Fruit fly (Drosophila melanogaster): ENCODE results near the gene Tim9b.

The Tim9b gene

DNA sequence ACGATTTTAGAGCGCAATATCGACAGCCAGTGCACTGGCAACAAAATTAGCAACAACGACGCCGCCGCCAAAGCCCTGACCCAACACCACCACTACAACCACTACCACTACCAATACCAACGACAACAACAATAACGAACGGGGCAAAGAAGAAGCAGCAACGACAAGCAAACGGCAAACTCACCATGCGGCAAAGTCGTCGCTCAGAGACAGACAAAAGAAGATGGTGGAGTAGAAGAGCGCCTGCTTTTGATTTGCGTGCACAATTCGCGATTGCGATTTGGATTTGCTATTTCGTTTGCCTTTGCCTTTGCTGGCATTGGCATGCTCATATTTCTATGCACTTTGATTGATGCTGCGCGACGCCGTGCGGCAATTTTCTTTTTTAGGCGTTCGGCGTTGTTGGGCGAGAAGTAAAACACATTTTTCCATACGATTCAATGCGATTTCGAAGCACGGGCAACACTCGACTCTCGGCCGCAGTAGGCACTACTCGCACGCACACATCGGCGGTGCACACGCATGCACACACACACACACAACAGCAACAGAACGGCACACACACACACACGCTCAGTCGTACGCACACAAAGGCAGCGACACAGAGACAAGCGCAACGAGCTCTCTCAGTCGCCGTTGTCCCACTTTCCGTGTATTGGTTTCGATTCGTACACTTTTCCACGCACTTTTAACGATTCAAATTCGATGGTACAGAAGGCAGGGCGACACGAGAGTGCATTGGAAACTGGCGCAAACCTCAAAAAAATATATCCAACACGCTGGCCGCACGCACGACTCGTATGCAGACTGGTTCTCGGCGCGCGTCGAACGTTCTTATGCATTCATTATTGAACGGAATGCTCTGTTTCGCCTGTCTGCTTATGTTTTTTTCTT lies 19.3 kb upstream of the Tim9b start:
- TF ChIP-seq CG17801 (GFP tag; optimal IDR thresholded peaks at IDR 0.05; ENCODE audit: partially characterized antibody) = peak; percentile 25

DNA sequence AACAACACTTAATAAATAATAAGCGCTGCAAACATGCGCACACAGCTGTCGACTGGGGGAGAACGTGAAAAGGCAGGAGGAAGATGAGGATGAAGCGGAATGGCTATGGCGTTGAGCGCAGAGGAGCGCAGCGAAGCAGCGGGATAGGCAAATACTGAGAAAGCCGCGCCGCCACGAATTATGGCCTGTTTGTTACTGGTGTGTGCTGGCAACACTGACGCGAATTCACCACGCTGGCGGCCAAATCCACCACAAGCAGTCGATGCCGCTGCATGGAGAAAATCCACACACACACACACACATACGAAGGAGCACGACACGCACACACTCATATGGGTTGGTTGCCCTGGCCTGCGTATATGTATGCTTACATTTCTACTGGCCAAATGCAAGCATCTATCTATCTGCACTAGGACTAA lies 18.7 kb upstream of the Tim9b start:
- TF ChIP-seq CG17801 (GFP tag; optimal IDR thresholded peaks at IDR 0.05; ENCODE audit: partially characterized antibody) = no peak

DNA sequence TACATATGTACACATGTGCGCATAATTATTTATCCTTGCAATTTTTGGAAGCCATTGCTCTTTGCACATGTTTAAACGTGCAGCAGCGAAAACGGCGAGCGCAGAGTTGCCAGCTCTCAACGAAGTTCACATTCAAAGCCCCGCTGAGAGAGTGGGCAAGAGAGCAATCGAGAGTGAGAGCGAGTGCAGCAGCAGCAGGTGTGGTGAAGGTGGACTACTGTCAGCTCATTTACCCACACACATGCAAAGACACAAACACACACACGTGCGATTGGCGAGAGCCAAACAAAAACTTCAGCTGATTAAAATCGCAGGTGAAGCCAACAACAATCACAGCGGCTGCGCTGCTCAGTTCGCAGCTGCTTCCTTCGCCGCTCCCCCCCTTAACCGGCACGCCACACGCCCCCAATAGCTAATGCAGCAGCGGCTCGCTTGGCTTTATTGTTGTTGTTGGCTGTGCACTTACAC lies 13.1 kb upstream of the Tim9b start:
- TF ChIP-seq CG17801 (GFP tag; optimal IDR thresholded peaks at IDR 0.05; ENCODE audit: partially characterized antibody) = peak; percentile 35

DNA sequence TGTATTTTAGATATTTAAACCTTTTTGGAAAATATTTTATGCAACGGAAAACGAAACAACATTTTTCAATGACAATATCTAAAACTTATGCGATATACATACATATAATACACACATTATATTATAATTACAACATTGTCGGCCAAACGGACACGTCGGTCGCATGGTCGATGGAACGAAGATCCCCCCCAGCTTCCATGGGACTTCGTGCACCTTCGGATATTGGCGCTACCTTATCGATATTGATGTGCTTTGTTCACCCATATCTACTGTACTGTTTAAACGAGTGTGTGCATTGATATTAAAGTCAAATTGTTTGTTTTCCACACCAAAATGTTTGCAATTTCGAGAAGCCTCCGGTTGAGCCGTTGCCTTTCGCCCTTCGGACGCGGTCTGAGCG lies 7.1 kb upstream of the Tim9b start, which contains the start of gene CG14212:
Gene CG14212, plus strand, starts transcription at position 301 of the 400 bp plus-strand sequence.
- no peak for TF ChIP-seq CG17801 (GFP tag; optimal IDR thresholded peaks at IDR 0.05; ENCODE audit: partially characterized antibody)

DNA sequence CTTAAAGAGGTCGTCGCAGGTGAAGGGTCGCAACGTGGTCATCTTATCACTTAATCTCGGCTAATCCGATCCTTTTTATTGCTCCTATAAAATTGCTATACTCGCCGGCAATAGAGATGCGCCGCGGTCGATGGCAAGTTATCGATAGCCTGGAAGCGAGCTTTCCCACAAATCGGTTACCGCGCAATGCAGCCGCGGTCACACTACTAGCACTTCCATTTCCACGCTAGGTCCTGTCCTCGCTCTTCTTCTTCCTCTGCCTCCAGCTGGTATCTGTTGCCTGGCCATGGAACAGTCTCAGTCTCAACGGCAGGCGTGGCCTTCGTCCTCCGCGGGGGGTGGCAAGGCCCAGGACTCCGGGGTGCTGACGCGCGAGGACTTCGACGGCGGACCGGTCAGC lies 4.6 kb upstream of the Tim9b start, which contains the start of the genes Naa20A and MKP-4:
Gene Naa20A, minus strand, starts transcription at position 151 of the 400 bp plus-strand sequence.
Gene MKP-4, plus strand, starts transcription at position 191 of the 400 bp plus-strand sequence.
- no peak for TF ChIP-seq CG17801 (GFP tag; optimal IDR thresholded peaks at IDR 0.05; ENCODE audit: partially characterized antibody)

DNA sequence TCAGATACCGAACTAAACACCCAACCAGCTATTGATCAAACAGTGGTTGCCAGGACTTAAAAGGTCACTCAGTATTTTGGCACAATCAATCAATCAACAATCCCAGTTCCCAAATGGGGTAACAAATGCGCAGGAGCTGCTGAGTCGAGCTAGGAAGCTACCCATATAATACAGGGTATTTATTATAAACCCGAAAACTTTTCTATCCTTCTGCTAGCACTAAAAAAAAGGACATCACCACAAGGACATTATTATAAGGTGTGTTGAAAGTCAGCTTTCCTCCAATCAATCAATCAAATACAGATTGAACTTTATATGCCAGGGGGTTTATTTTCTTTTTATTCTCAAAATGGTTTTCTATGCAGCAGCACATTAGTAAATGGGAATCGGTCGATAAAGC lies 2.8 kb upstream of the Tim9b start, which contains the start of gene CG14221:
Gene CG14221, minus strand, starts transcription at position 101 of the 400 bp plus-strand sequence.
- TF ChIP-seq CG17801 (GFP tag; optimal IDR thresholded peaks at IDR 0.05; ENCODE audit: partially characterized antibody) = no peak

DNA sequence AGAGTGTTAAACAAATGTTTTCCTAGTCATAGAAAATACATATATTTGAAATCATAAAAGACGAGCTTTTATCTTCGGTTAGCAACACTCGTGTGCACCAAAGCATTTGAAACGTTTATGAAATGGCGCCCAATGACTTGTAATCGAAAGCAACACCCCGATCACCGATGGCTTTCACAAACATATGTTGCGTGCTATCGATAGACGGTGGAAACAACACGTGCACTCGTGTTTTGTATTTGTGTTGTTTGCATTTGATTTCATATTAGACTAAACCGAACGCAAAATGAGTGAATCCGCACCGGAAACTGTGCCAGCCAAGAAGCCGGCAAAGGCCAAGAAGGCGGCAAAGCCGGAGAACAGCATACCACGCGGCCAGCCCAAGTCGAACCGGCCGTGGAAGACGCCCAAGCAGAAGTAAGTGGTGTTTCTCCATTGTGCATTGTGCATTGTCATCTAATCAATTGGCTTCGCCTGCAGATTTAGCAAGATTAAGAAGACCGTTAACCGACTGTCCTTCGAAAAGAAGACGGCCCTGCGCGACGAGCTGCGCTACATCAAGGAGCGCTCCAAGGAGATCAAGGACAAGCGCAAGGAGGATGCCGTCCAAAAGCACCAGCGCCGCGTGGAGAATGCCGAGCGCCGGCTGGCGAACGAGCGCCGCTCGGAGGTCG lies 2.2 kb downstream of the Tim9b start, which contains the start of gene CG14210:
Gene CG14210, plus strand, starts transcription at position 207 of the 674 bp plus-strand sequence.
- no peak for TF ChIP-seq CG17801 (GFP tag; optimal IDR thresholded peaks at IDR 0.05; ENCODE audit: partially characterized antibody)

DNA sequence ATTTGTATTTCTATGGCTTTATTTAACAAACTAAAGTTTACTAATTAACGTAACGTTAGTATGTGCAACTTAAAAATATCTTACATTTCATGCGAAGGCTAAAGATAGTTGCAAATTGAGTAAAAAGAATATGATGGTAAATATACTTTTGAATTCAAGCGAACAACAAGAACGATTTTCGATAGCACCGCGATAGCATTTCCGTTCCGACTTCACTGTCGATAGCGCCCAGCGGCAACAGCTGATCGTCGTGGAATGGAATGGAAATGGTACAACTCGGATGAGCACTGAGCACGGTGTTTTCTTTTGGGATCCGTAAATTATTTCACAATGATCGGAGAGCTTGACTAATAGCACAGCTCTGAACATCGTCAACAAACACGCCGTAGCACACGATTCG lies 4.9 kb downstream of the Tim9b start:
- TF ChIP-seq CG17801 (GFP tag; optimal IDR thresholded peaks at IDR 0.05; ENCODE audit: partially characterized antibody) = peak; percentile 85

DNA sequence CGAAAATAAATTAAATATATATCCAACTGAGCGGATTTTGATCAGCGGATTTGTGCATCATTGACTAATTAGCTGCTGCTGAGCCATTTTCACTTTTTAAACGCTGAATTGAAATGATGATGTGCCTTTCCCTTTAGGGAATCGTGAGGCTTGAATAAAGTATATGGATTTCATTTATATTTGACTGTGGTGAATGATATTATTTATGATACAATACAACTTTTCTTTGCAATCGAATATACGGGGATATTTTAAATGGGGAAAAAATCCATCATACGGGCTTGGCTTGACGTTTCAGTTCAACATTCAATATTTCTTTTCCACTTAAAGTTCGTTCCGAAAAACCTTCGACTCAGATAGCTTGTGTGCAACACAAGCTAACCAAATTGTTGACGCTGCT lies 7.1 kb downstream of the Tim9b start, which contains the start of the genes Shawn and Tyler:
Gene Shawn, plus strand, starts transcription at position 301 of the 400 bp plus-strand sequence.
Gene Tyler, plus strand, starts transcription at position 301 of the 400 bp plus-strand sequence.
- no peak for TF ChIP-seq CG17801 (GFP tag; optimal IDR thresholded peaks at IDR 0.05; ENCODE audit: partially characterized antibody)

DNA sequence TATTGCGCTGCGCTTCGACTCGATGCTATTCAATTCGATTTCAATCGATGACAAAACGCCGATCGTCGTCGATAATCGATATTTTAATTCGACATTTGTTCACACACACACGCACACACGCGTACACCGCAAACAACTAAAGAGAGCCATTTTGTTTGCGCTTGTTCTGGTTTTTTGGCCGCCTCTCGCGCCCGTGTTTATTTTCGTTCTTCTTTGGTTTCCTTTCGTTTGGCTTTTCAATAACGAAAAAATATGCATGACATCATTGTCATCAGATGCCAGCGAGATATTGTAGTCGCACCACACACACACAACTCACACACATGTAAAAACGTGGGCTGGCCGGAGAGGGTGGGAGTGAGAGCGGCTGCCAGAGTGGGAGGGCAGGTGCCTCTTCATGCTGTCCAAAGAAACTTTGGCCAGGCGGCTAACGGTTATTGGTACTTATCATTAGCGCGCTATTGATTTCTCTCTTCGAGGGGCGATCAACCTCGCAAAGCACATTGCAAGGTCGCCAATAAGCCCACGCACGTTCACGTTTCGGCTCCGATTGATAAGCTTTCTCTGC lies 10.2 kb downstream of the Tim9b start:
- no peak for TF ChIP-seq CG17801 (GFP tag; optimal IDR thresholded peaks at IDR 0.05; ENCODE audit: partially characterized antibody)

DNA sequence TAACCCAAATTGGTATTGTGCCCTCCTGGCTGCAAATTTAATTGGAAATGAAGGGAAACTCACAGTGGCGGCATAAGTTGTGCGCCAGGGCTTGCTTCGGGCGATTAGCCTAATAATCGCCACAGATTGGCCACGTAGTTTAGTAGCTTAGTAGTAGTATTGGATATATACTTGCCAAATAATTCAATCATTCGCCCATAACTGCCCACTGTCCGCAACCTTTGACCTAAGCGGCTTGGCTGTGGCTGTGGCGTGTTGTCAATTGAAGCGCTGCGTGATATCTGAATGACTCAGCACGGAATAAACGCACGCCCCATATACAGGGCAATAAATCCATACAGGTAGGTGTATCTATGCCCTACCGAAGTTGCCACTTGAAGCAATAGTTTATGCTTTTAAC lies 11.4 kb downstream of the Tim9b start:
- TF ChIP-seq CG17801 (GFP tag; optimal IDR thresholded peaks at IDR 0.05; ENCODE audit: partially characterized antibody) = no peak

DNA sequence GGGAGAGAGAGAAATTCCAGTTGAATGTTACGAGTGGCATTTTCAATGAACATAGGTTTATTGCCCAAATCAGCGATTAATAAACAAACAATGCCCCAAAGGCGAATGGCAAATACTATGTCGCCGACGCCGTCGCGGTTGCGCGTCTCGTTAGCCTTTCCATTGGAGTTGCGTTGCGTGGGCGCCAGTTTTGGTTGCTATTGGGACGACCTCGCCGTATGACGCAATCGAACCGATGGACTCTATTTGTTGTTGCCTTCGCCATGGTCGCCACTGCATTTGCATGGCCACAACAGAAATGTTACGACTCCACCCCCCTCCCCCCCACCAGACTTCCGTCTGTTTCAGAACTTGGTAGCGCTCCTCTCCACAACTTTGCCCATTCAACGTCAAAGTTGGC lies 11.8 kb downstream of the Tim9b start:
- no peak for TF ChIP-seq CG17801 (GFP tag; optimal IDR thresholded peaks at IDR 0.05; ENCODE audit: partially characterized antibody)

DNA sequence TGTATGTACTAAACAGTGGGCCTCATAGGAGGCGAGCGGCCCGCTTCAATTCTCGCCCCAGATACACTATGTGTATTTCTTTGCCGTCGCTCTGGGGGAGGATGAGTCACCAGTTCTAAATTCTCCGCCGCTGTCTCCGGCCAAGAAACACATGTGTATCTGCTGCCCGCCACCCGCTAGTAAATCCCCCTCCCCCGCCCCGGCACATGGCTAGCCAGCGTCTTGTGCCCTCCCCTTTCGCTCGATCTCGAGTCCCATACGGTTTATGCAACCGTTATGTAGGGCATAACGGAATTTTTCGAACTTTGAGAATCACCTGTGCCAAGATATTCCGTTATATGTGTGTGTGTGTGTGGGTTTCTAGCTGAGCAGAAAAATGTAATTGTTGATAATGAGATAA lies 12.4 kb downstream of the Tim9b start:
- TF ChIP-seq CG17801 (GFP tag; optimal IDR thresholded peaks at IDR 0.05; ENCODE audit: partially characterized antibody) = no peak

DNA sequence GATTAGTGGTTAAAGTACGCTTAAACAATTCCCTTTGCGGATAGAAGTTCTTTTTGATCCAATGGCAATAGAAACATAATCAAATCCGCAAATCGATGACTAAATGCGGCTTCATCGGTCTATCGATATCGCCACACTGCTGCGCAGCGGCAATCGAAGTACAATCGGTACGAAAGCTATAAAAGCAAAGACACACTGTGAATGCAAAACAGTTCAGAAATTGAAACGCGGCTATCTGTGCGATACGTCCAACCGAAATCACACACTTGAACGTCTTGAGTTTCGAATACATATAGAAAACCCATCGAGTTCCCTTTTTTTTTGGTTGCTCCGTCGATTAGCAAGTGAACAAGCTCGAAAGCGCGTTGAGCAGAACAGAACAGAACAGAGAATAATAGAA lies 13.3 kb downstream of the Tim9b start, which contains the start of gene CG14207:
Gene CG14207, plus strand, starts transcription at position 203 of the 400 bp plus-strand sequence.
- TF ChIP-seq CG17801 (GFP tag; optimal IDR thresholded peaks at IDR 0.05; ENCODE audit: partially characterized antibody) = no peak

DNA sequence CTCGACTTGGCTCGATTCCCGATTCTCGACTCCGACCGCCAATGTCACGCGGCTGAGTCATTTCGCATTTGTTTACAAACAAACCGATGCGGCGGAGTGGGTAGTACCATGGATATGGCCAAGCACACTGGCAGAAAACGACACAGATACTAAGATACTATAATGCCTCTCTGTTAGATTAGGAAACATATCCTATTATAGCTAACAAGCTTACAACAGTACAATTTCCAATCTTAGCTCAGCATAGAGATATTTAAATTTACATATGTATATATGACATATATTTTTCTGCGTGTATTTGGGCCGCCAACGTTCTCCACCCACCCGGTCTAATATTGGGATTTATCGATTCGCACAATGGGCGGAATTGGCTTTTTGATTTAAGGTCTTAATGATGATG lies 14.4 kb downstream of the Tim9b start:
- TF ChIP-seq CG17801 (GFP tag; optimal IDR thresholded peaks at IDR 0.05; ENCODE audit: partially characterized antibody) = no peak
